Worm (Caenorhabditis elegans): ENCODE measurements around the gene klf-3.
"Not testable (repeated sequence)": the region's sequence is repeated elsewhere in the genome, so short reads cannot be mapped to it uniquely, and the experiment has no call there.

klf-3 gene

ce11 chrII:6614500-6614899 lies 2.2 kb upstream of the klf-3 start:
- no peak for TF ChIP-seq klf-2 (GFP tag; conservative IDR thresholded peaks at IDR 0.05)
- TF ChIP-seq T22C8.4 (GFP tag; IDR thresholded peaks at IDR 0.05), result no peak
- TF ChIP-seq ref-1 (GFP tag; conservative IDR thresholded peaks at IDR 0.05), result no peak
- no peak for TF ChIP-seq ztf-29 (GFP tag; IDR thresholded peaks at IDR 0.05)
- TF ChIP-seq med-1 (GFP tag; optimal IDR thresholded peaks at IDR 0.05; ENCODE audit: insufficient read depth), result no peak
- TF ChIP-seq ztf-23 (GFP tag; IDR thresholded peaks at IDR 0.05), result no peak
- no peak for TF ChIP-seq flt-1 (GFP tag; IDR thresholded peaks at IDR 0.05)
- no peak for TF ChIP-seq cog-1 (tag; optimal IDR thresholded peaks at IDR 0.05)
- TF ChIP-seq tab-1 (GFP tag; IDR thresholded peaks at IDR 0.05), result no peak

- no peak for TF ChIP-seq ztf-29 (GFP tag; IDR thresholded peaks at IDR 0.05)
- no peak for TF ChIP-seq med-1 (GFP tag; optimal IDR thresholded peaks at IDR 0.05; ENCODE audit: insufficient read depth)
- TF ChIP-seq cog-1 (tag; optimal IDR thresholded peaks at IDR 0.05), result no peak
- no peak for TF ChIP-seq klf-2 (GFP tag; conservative IDR thresholded peaks at IDR 0.05)
- TF ChIP-seq ref-1 (GFP tag; conservative IDR thresholded peaks at IDR 0.05), result no peak
Observed at ce11 chrII:6615232-6616029, 1.2 kb upstream of the klf-3 start.

ce11 chrII:6616135-6616534 lies 543 bp upstream of the klf-3 start:
- TF ChIP-seq flt-1 (GFP tag; IDR thresholded peaks at IDR 0.05) (no peak), T22C8.4 (GFP tag; IDR thresholded peaks at IDR 0.05) (no peak), cog-1 (tag; optimal IDR thresholded peaks at IDR 0.05) (no peak), tab-1 (GFP tag; IDR thresholded peaks at IDR 0.05) (no peak), med-1 (GFP tag; optimal IDR thresholded peaks at IDR 0.05; ENCODE audit: insufficient read depth) (no peak), ztf-23 (GFP tag; IDR thresholded peaks at IDR 0.05) (no peak), klf-2 (GFP tag; conservative IDR thresholded peaks at IDR 0.05) (no peak), ztf-29 (GFP tag; IDR thresholded peaks at IDR 0.05) (no peak), ref-1 (GFP tag; conservative IDR thresholded peaks at IDR 0.05) (no peak)

- no peak for TF ChIP-seq T22C8.4 (GFP tag; IDR thresholded peaks at IDR 0.05)
- TF ChIP-seq flt-1 (GFP tag; IDR thresholded peaks at IDR 0.05), result no peak
- no peak for TF ChIP-seq ref-1 (GFP tag; conservative IDR thresholded peaks at IDR 0.05)
- TF ChIP-seq ztf-29 (GFP tag; IDR thresholded peaks at IDR 0.05), result no peak
- no peak for TF ChIP-seq cog-1 (tag; optimal IDR thresholded peaks at IDR 0.05)
- TF ChIP-seq tab-1 (GFP tag; IDR thresholded peaks at IDR 0.05), result no peak
- TF ChIP-seq ztf-23 (GFP tag; IDR thresholded peaks at IDR 0.05), result no peak
- TF ChIP-seq med-1 (GFP tag; optimal IDR thresholded peaks at IDR 0.05; ENCODE audit: insufficient read depth), result no peak
- no peak for TF ChIP-seq klf-2 (GFP tag; conservative IDR thresholded peaks at IDR 0.05)
Observed at ce11 chrII:6619007-6619406, 2.3 kb downstream of the klf-3 start.

- TF ChIP-seq cog-1 (tag; optimal IDR thresholded peaks at IDR 0.05), result no peak
Observed at ce11 chrII:6621886-6622285, 5.2 kb downstream of the klf-3 start, which contains the start of gene F54H5.3. TSS of gene F54H5.3 (plus strand) at chrII:6622186.

- TF ChIP-seq T22C8.4 (GFP tag; IDR thresholded peaks at IDR 0.05) (no peak), ztf-29 (GFP tag; IDR thresholded peaks at IDR 0.05) (no peak), cog-1 (tag; optimal IDR thresholded peaks at IDR 0.05) (no peak), flt-1 (GFP tag; IDR thresholded peaks at IDR 0.05) (no peak), tab-1 (GFP tag; IDR thresholded peaks at IDR 0.05) (no peak), med-1 (GFP tag; optimal IDR thresholded peaks at IDR 0.05; ENCODE audit: insufficient read depth) (no peak), ref-1 (GFP tag; conservative IDR thresholded peaks at IDR 0.05) (no peak), ztf-23 (GFP tag; IDR thresholded peaks at IDR 0.05) (no peak), klf-2 (GFP tag; conservative IDR thresholded peaks at IDR 0.05) (no peak)
Observed at ce11 chrII:6625302-6625701, 8.6 kb downstream of the klf-3 start, which contains the start of gene F54H5.14. TSS of gene F54H5.14 (minus strand) at chrII:6625402.

- not testable (repeated sequence) for TF ChIP-seq cog-1 (tag; optimal IDR thresholded peaks at IDR 0.05); flt-1 (GFP tag; IDR thresholded peaks at IDR 0.05); klf-2 (GFP tag; conservative IDR thresholded peaks at IDR 0.05)
Observed at ce11 chrII:6627182-6627581, 10.5 kb downstream of the klf-3 start, which contains the start of the genes F54H5.5 and F54H5.2. TSS of gene F54H5.5 (minus strand) at chrII:6627282. TSS of gene F54H5.2 (plus strand) at chrII:6627484.

- TF ChIP-seq flt-1 (GFP tag; IDR thresholded peaks at IDR 0.05), result no peak
- no peak for TF ChIP-seq med-1 (GFP tag; optimal IDR thresholded peaks at IDR 0.05; ENCODE audit: insufficient read depth)
- TF ChIP-seq cog-1 (tag; optimal IDR thresholded peaks at IDR 0.05), result no peak
- TF ChIP-seq ztf-23 (GFP tag; IDR thresholded peaks at IDR 0.05), result no peak
- TF ChIP-seq ref-1 (GFP tag; conservative IDR thresholded peaks at IDR 0.05), result no peak
- TF ChIP-seq klf-2 (GFP tag; conservative IDR thresholded peaks at IDR 0.05), result no peak
- TF ChIP-seq tab-1 (GFP tag; IDR thresholded peaks at IDR 0.05), result no peak
- no peak for TF ChIP-seq T22C8.4 (GFP tag; IDR thresholded peaks at IDR 0.05)
- TF ChIP-seq ztf-29 (GFP tag; IDR thresholded peaks at IDR 0.05), result no peak
Observed at ce11 chrII:6628397-6628796, 11.7 kb downstream of the klf-3 start.

ce11 chrII:6629775-6630174 lies 13.1 kb downstream of the klf-3 start:
- TF ChIP-seq T22C8.4 (GFP tag; IDR thresholded peaks at IDR 0.05) (no peak), ztf-23 (GFP tag; IDR thresholded peaks at IDR 0.05) (no peak), tab-1 (GFP tag; IDR thresholded peaks at IDR 0.05) (no peak), med-1 (GFP tag; optimal IDR thresholded peaks at IDR 0.05; ENCODE audit: insufficient read depth) (no peak), flt-1 (GFP tag; IDR thresholded peaks at IDR 0.05) (no peak)

ce11 chrII:6630811-6631210 lies 14.1 kb downstream of the klf-3 start, which contains the start of gene T19D12.4:
TSS of gene T19D12.4 (plus strand) at chrII:6631105.
- TF ChIP-seq klf-2 (GFP tag; conservative IDR thresholded peaks at IDR 0.05) (no peak), cog-1 (tag; optimal IDR thresholded peaks at IDR 0.05) (no peak), ztf-29 (GFP tag; IDR thresholded peaks at IDR 0.05) (no peak), tab-1 (GFP tag; IDR thresholded peaks at IDR 0.05) (no peak), T22C8.4 (GFP tag; IDR thresholded peaks at IDR 0.05) (no peak), flt-1 (GFP tag; IDR thresholded peaks at IDR 0.05) (no peak), med-1 (GFP tag; optimal IDR thresholded peaks at IDR 0.05; ENCODE audit: insufficient read depth) (no peak), ref-1 (GFP tag; conservative IDR thresholded peaks at IDR 0.05) (no peak), ztf-23 (GFP tag; IDR thresholded peaks at IDR 0.05) (no peak)

Data from whole organism, midembryonic.